Fruit fly (Drosophila melanogaster) whole organism, embryonic: ENCODE results near the gene iav.

Experiments
- Ada2b ChIP-seq: fragments of 200-800 bp; sonication (Bioruptor generic); IDR thresholded peaks from 2 replicates; pipeline ENCODE4 v1.3.6; 2022; ENCODE audit warnings: missing biosample characterization, missing genetic modification characterization
- CG10959 ChIP-seq: fragments of 200-800 bp; sonication (Bioruptor generic); IDR thresholded peaks from 2 replicates; pipeline ENCODE4 v1.3.6; 2022; ENCODE audit warnings: missing biosample characterization, missing genetic modification characterization
- CG13123 ChIP-seq: fragments of 200-800 bp; sonication (Bioruptor generic); optimal IDR thresholded peaks from 2 replicates; lab custom pipeline; 2016; ENCODE audit warnings: missing biosample characterization, missing genetic modification characterization
- CG13287 ChIP-seq: fragments of 200-800 bp; sonication (Bioruptor generic); IDR thresholded peaks from 2 replicates; pipeline ENCODE4 v1.3.6; 2022; ENCODE audit warnings: missing biosample characterization, missing genetic modification characterization; ENCODE audit not compliant: partially characterized antibody
- CG13296 ChIP-seq: fragments of 200-800 bp; sonication (Bioruptor generic); optimal IDR thresholded peaks from 3 replicates; lab custom pipeline; 2018; ENCODE audit warnings: missing biosample characterization, mild to moderate bottlenecking, missing genetic modification characterization
- CG13894 ChIP-seq: fragments of 200-800 bp; sonication (Bioruptor generic); optimal IDR thresholded peaks from 3 replicates; lab custom pipeline; 2018; ENCODE audit warnings: missing biosample characterization, mild to moderate bottlenecking, missing genetic modification characterization, moderate library complexity
- CG14441 ChIP-seq: fragments of 200-800 bp; sonication (Bioruptor generic); IDR thresholded peaks from 2 replicates; pipeline ENCODE4 v1.3.6; 2022; ENCODE audit warnings: missing biosample characterization, missing genetic modification characterization
- CG1602 ChIP-seq: fragments of 200-800 bp; sonication (Bioruptor generic); optimal IDR thresholded peaks from 3 replicates; lab custom pipeline; 2016; ENCODE audit warnings: missing biosample characterization, missing genetic modification characterization
- CG1603 ChIP-seq: fragments of 200-800 bp; sonication (Bioruptor generic); optimal IDR thresholded peaks from 2 replicates; lab custom pipeline; 2019; ENCODE audit warnings: missing biosample characterization, mild to moderate bottlenecking, missing genetic modification characterization, moderate library complexity
- CG1792 ChIP-seq: fragments of 200-800 bp; sonication (Bioruptor generic); optimal IDR thresholded peaks from 2 replicates; lab custom pipeline; 2016; ENCODE audit warnings: missing biosample characterization, missing genetic modification characterization
- CG18011 ChIP-seq: fragments of 200-800 bp; sonication (Bioruptor generic); optimal IDR thresholded peaks from 2 replicates; lab custom pipeline; 2017; ENCODE audit warnings: missing biosample characterization, missing genetic modification characterization, mild to moderate bottlenecking, moderate library complexity, missing genotype
- CG2199 ChIP-seq: fragments of 200-800 bp; sonication (Bioruptor generic); IDR thresholded peaks from 3 replicates; pipeline ENCODE4 v1.3.6; 2022; ENCODE audit warnings: missing biosample characterization, missing genetic modification characterization
- CG31441 ChIP-seq: fragments of 200-800 bp; sonication (Bioruptor generic); IDR thresholded peaks from 2 replicates; pipeline ENCODE4 v1.3.6; 2022; ENCODE audit warnings: missing biosample characterization, missing genetic modification characterization
- CG3995 ChIP-seq: fragments of 200-800 bp; sonication (Bioruptor generic); optimal IDR thresholded peaks from 3 replicates; lab custom pipeline; 2016; ENCODE audit warnings: missing biosample characterization, missing genetic modification characterization
- CG5245 ChIP-seq: fragments of 200-800 bp; sonication (Bioruptor generic); optimal IDR thresholded peaks from 3 replicates; lab custom pipeline; 2016; ENCODE audit warnings: missing biosample characterization, missing genetic modification characterization
- CG6254 ChIP-seq: fragments of 200-800 bp; sonication (Bioruptor generic); optimal IDR thresholded peaks from 3 replicates; lab custom pipeline; 2017; ENCODE audit warnings: mild to moderate bottlenecking, missing biosample characterization, missing genetic modification reagents, missing genetic modification characterization
- CG6854 ChIP-seq: fragments of 200-800 bp; sonication (Bioruptor generic); optimal IDR thresholded peaks from 3 replicates; lab custom pipeline; 2017; ENCODE audit warnings: missing biosample characterization, mild to moderate bottlenecking, missing genetic modification characterization
- CG7271 ChIP-seq: fragments of 200-800 bp; sonication (Bioruptor generic); optimal IDR thresholded peaks from 2 replicates; lab custom pipeline; 2018; ENCODE audit warnings: missing biosample characterization, mild to moderate bottlenecking, missing genetic modification characterization, moderate library complexity
- CG8765 ChIP-seq: fragments of 200-800 bp; sonication (Bioruptor generic); IDR thresholded peaks from 2 replicates; pipeline ENCODE4 v1.3.6; 2022; ENCODE audit warnings: missing biosample characterization, missing genetic modification characterization
- CG9727 ChIP-seq: fragments of 200-800 bp; sonication (Bioruptor generic); optimal IDR thresholded peaks from 3 replicates; lab custom pipeline; 2017; ENCODE audit warnings: missing biosample characterization, mild to moderate bottlenecking, missing genetic modification characterization
- CoRest ChIP-seq: fragments of 200-800 bp; sonication (Bioruptor generic); optimal IDR thresholded peaks from 3 replicates; lab custom pipeline; 2018; ENCODE audit warnings: missing biosample characterization, mild to moderate bottlenecking, missing genetic modification characterization, moderate library complexity
- D19A ChIP-seq: fragments of 200-800 bp; optimal IDR thresholded peaks from 3 replicates; lab custom pipeline; 2019; ENCODE audit warnings: missing biosample characterization, mild to moderate bottlenecking, missing genetic modification characterization, moderate library complexity
- D19B ChIP-seq: fragments of 200-800 bp; sonication (Bioruptor generic); optimal IDR thresholded peaks from 2 replicates; lab custom pipeline; 2017; ENCODE audit warnings: missing biosample characterization, mild to moderate bottlenecking, missing genetic modification characterization
- Dip2 ChIP-seq: fragments of 200-800 bp; sonication (Bioruptor generic); IDR thresholded peaks from 2 replicates; pipeline ENCODE4 v1.3.6; 2022; ENCODE audit warnings: missing biosample characterization, missing genetic modification characterization
- Fer1 ChIP-seq: fragments of 200-800 bp; sonication (Bioruptor generic); optimal IDR thresholded peaks from 2 replicates; lab custom pipeline; 2017; ENCODE audit warnings: missing biosample characterization, mild to moderate bottlenecking, missing genetic modification characterization
- Mrtf ChIP-seq: fragments of 200-800 bp; sonication (Bioruptor generic); IDR thresholded peaks from 3 replicates; pipeline ENCODE4 v1.3.6; 2022; ENCODE audit warnings: missing biosample characterization, missing genetic modification characterization
- Opbp ChIP-seq: fragments of 200-800 bp; sonication (Bioruptor generic); IDR thresholded peaks from 3 replicates; pipeline ENCODE4 v1.3.6; 2022; ENCODE audit warnings: missing biosample characterization, missing genetic modification characterization; ENCODE audit not compliant: partially characterized antibody
- ac ChIP-seq: fragments of 200-800 bp; sonication (Bioruptor generic); optimal IDR thresholded peaks from 3 replicates; lab custom pipeline; 2017; ENCODE audit warnings: missing biosample characterization, mild to moderate bottlenecking, missing genetic modification characterization
- aop ChIP-seq: fragments of 200-800 bp; sonication (Bioruptor generic); IDR thresholded peaks from 2 replicates; pipeline ENCODE4 v1.3.6; 2022; ENCODE audit warnings: missing biosample characterization, missing genetic modification characterization
- ap ChIP-seq: fragments of 200-800 bp; sonication (Bioruptor generic); IDR thresholded peaks from 2 replicates; pipeline ENCODE4 v1.3.6; 2022; ENCODE audit warnings: missing biosample characterization, missing genetic modification characterization
- ase ChIP-seq: fragments of 200-800 bp; sonication (Bioruptor generic); IDR thresholded peaks from 3 replicates; pipeline ENCODE4 v1.3.6; 2022; ENCODE audit warnings: missing biosample characterization, missing genetic modification characterization
- cg ChIP-seq: fragments of 200-800 bp; sonication (Bioruptor generic); optimal IDR thresholded peaks from 3 replicates; lab custom pipeline; 2019; ENCODE audit warnings: missing biosample characterization, mild to moderate bottlenecking, missing genetic modification characterization, moderate library complexity
- croc ChIP-seq: fragments of 200-800 bp; sonication (Bioruptor generic); conservative IDR thresholded peaks from 3 replicates; pipeline ENCODE4 v1.3.6; 2022; ENCODE audit warnings: missing biosample characterization, missing genetic modification characterization
- cwo ChIP-seq: fragments of 200-800 bp; sonication (Bioruptor generic); optimal IDR thresholded peaks from 3 replicates; lab custom pipeline; 2017; ENCODE audit warnings: missing biosample characterization, missing genetic modification characterization, mild to moderate bottlenecking, moderate library complexity, missing genetic modification reagents
- da ChIP-seq: fragments of 200-800 bp; sonication (Bioruptor generic); optimal IDR thresholded peaks from 2 replicates; lab custom pipeline; 2016; ENCODE audit warnings: missing biosample characterization, missing genetic modification characterization
- dmrt99B ChIP-seq: fragments of 200-800 bp; sonication (Bioruptor generic); optimal IDR thresholded peaks from 2 replicates; lab custom pipeline; 2018; ENCODE audit warnings: missing biosample characterization, mild to moderate bottlenecking, missing genetic modification characterization, moderate library complexity
- fd96Cb ChIP-seq: fragments of 200-800 bp; sonication (Bioruptor generic); optimal IDR thresholded peaks from 2 replicates; lab custom pipeline; 2018; ENCODE audit warnings: missing biosample characterization, mild to moderate bottlenecking, missing genetic modification characterization, moderate library complexity
- gcm2 ChIP-seq: fragments of 200-800 bp; sonication (Bioruptor generic); optimal IDR thresholded peaks from 2 replicates; lab custom pipeline; 2016; ENCODE audit warnings: missing biosample characterization, missing genetic modification characterization
- grn ChIP-seq: fragments of 200-800 bp; sonication (Bioruptor generic); optimal IDR thresholded peaks from 3 replicates; lab custom pipeline; 2017; ENCODE audit warnings: missing biosample characterization, missing genetic modification characterization
- hth ChIP-seq: fragments of >200 bp; optimal IDR thresholded peaks from 2 replicates; lab custom pipeline; 2017; ENCODE audit warnings: inconsistent platforms
- ken ChIP-seq: fragments of 200-800 bp; sonication (Bioruptor generic); IDR thresholded peaks from 3 replicates; pipeline ENCODE4 v1.3.6; 2022; ENCODE audit warnings: missing biosample characterization, missing genetic modification characterization
- klu ChIP-seq: fragments of 200-800 bp; sonication (Bioruptor generic); IDR thresholded peaks from 2 replicates; pipeline ENCODE4 v1.3.6; 2022; ENCODE audit warnings: missing biosample characterization, missing genetic modification characterization
- kni ChIP-seq: fragments of 200-800 bp; sonication (Bioruptor generic); optimal IDR thresholded peaks from 3 replicates; lab custom pipeline; 2017; ENCODE audit warnings: mild to moderate bottlenecking, missing biosample characterization, missing genetic modification reagents, missing genetic modification characterization
- lola ChIP-seq, 3 experiments: fragments of >200 bp in 2 of 3; fragments of 200-800 bp in 1 of 3; sonication (Bioruptor generic) in 1 of 3; optimal IDR thresholded peaks; 2 replicates each; lab custom pipeline; 2017 to 2019; ENCODE audit warnings: missing biosample characterization in 3 of 3, missing genetic modification characterization in 3 of 3, mild to moderate bottlenecking in 1 of 3, moderate library complexity in 1 of 3
- maf-S ChIP-seq: fragments of 200-800 bp; sonication (Bioruptor generic); optimal IDR thresholded peaks from 2 replicates; lab custom pipeline; 2016; ENCODE audit warnings: missing biosample characterization, missing genetic modification characterization
- mld ChIP-seq: fragments of 200-800 bp; sonication (Bioruptor generic); IDR thresholded peaks from 3 replicates; pipeline ENCODE4 v1.3.6; 2022; ENCODE audit warnings: missing biosample characterization, missing genetic modification characterization; ENCODE audit not compliant: partially characterized antibody
- phol ChIP-seq: fragments of 200-800 bp; sonication (Bioruptor generic); optimal IDR thresholded peaks from 3 replicates; lab custom pipeline; 2018; ENCODE audit warnings: missing biosample characterization, mild to moderate bottlenecking, missing genetic modification characterization, moderate library complexity
- prd ChIP-seq, 3 experiments: fragments of >200 bp in 2 of 3; fragments of 200-800 bp in 1 of 3; sonication (Bioruptor generic) in 1 of 3; optimal IDR thresholded peaks in 2 of 3; IDR thresholded peaks in 1 of 3; 2 replicates in 2 of 3; 3 replicates in 1 of 3; pipeline versions ENCODE4 v1.3.6 to Lab custom; 2017 to 2022; ENCODE audit warnings: missing biosample characterization in 1 of 3, missing genetic modification characterization in 1 of 3
- rib ChIP-seq: fragments of 200-800 bp; sonication (Bioruptor generic); IDR thresholded peaks from 2 replicates; pipeline ENCODE4 v1.3.6; 2022; ENCODE audit warnings: missing biosample characterization, missing genetic modification characterization
- sim ChIP-seq: fragments of 200-800 bp; sonication (Bioruptor generic); IDR thresholded peaks from 2 replicates; pipeline ENCODE4 v1.3.6; 2022; ENCODE audit warnings: missing biosample characterization, missing genetic modification characterization

Gene iav

DNA sequence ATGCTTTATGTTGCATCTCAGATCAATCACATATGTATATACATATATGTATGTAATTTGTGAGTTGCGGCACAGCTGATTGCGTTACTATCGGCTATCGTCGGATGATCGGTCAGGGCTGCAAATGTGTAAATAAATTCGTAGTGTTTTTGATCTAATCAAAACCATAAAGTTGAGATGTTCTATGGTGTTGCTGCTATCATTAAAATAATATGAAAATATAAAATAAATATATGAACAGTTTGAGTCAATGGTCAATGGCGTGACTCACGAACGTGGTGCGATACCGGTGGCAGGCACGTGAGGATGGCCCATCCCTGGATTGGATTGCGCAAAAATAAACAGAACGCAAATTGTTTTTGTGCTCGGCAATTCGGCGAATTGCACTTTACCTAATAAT, 42.9 kb upstream of the iav start, which contains the start of gene Coq7 (continued):
- TF ChIP-seq Ada2b (GFP tag; lab: Robert Waterston, UW) (peak; percentile 91), cwo (GFP tag; lab: Kevin White, UChicago) (peak; percentile 72), Opbp (GFP tag; lab: Robert Waterston, UW) (peak; percentile 90), CG13894 (no peak), CG13296 (GFP tag; lab: Kevin White, UChicago) (no peak), CG13287 (GFP tag; lab: Robert Waterston, UW) (peak; percentile 99), Fer1 (no peak), hth (lab: Kevin White, UChicago) (no peak), D19B (no peak), cg (peak; percentile 64), Mrtf (peak; percentile 84), rib (peak; percentile 89), ap (peak; percentile 88), kni (GFP tag; lab: Kevin White, UChicago) (no peak), CG5245 (GFP tag; lab: Kevin White, UChicago) (peak; percentile 76), phol (tag; lab: Kevin White, UChicago) (peak; percentile 89), CG9727 (GFP tag; lab: Kevin White, UChicago) (peak; percentile 85), Dip2 (no peak), CG6854 (GFP tag; lab: Kevin White, UChicago) (peak; percentile 58), prd (optimal IDR thresholded peaks at IDR 0.05; lab: Kevin White, UChicago) (no peak), prd (GFP tag; IDR thresholded peaks at IDR 0.05; lab: Robert Waterston, UW) (peak; percentile 96), lola (GFP tag; optimal IDR thresholded peaks at IDR 0.05; lab: Kevin White, UChicago) (peak in 1 of 3 experiments; percentile 86), dmrt99B (tag; lab: Kevin White, UChicago) (no peak), CG14441 (GFP tag; lab: Robert Waterston, UW) (peak; percentile 94), mld (GFP tag; lab: Robert Waterston, UW) (peak; percentile 91), CG1603 (tag; lab: Kevin White, UChicago) (no peak), CG3995 (GFP tag; lab: Kevin White, UChicago) (peak; percentile 41), ken (GFP tag; lab: Robert Waterston, UW) (peak; percentile 92), CG1792 (no peak), gcm2 (GFP tag; lab: Kevin White, UChicago) (peak; percentile 48), fd96Cb (peak; percentile 81), CG13123 (GFP tag; lab: Kevin White, UChicago) (peak; percentile 85), ase (GFP tag; lab: Robert Waterston, UW) (peak; percentile 89), CG1602 (GFP tag; lab: Kevin White, UChicago) (peak; percentile 89), ac (peak; percentile 23), da (GFP tag; lab: Kevin White, UChicago) (no peak), D19A (tag; lab: Kevin White, UChicago) (no peak), CoRest (peak; percentile 89), CG18011 (peak; percentile 78), croc (GFP tag; lab: Robert Waterston, UW) (peak; percentile 86), maf-S (GFP tag; lab: Kevin White, UChicago) (peak; percentile 51), CG6254 (GFP tag; lab: Kevin White, UChicago) (peak; percentile 51), aop (peak; percentile 70), CG10959 (GFP tag; lab: Robert Waterston, UW) (peak; percentile 90), klu (GFP tag; lab: Robert Waterston, UW) (peak; percentile 76), CG2199 (GFP tag; lab: Robert Waterston, UW) (peak; percentile 87), CG7271 (peak; percentile 69), CG31441 (GFP tag; lab: Robert Waterston, UW) (no peak), grn (GFP tag; lab: Kevin White, UChicago) (peak; percentile 81), CG8765 (GFP tag; lab: Robert Waterston, UW) (peak; percentile 91), sim (GFP tag; lab: Robert Waterston, UW) (peak; percentile 67; the same call in 1 of the 2 replicates)
